Fruit fly (Drosophila melanogaster): ENCODE results near the gene CG13725.

- TF ChIP-seq Lim3 (GFP tag; IDR thresholded peaks at IDR 0.05), result no peak
- no peak for TF ChIP-seq cwo (GFP tag; optimal IDR thresholded peaks at IDR 0.05)
- TF ChIP-seq slou (GFP tag; optimal IDR thresholded peaks at IDR 0.05), result no peak
- TF ChIP-seq Abd-B (GFP tag; optimal IDR thresholded peaks at IDR 0.05), result peak; percentile 57
Measured at dm6 chr3L:17352812-17353211, 27.5 kb upstream of the CG13725 start.
